Fruit fly (Drosophila melanogaster) whole organism, embryonic: ENCODE measurements around the gene Idh3b.
A peak's percentile ranks its signal among the peaks of the same experiment; 100 is the strongest.

Experiments
- Bdp1 ChIP-seq: fragments of 200-800 bp; sonication (Bioruptor generic); optimal IDR thresholded peaks from 3 replicates; lab custom pipeline; 2016; ENCODE audit warnings: missing biosample characterization, missing genetic modification characterization
- CG10431 ChIP-seq: fragments of 200-800 bp; sonication (Bioruptor generic); optimal IDR thresholded peaks from 3 replicates; lab custom pipeline; 2018; ENCODE audit warnings: missing biosample characterization, mild to moderate bottlenecking, missing genetic modification characterization
- CG10565 ChIP-seq: fragments of 200-800 bp; sonication (Bioruptor generic); optimal IDR thresholded peaks from 3 replicates; lab custom pipeline; 2016; ENCODE audit warnings: missing biosample characterization, mild to moderate bottlenecking, missing genetic modification characterization
- CG12155 ChIP-seq: fragments of 200-800 bp; sonication (Bioruptor generic); optimal IDR thresholded peaks from 3 replicates; lab custom pipeline; 2016; ENCODE audit warnings: missing biosample characterization, missing genetic modification characterization
- CG12236 ChIP-seq: fragments of 200-800 bp; sonication (Bioruptor generic); optimal IDR thresholded peaks from 2 replicates; lab custom pipeline; 2016; ENCODE audit warnings: missing biosample characterization, missing genetic modification characterization
- CG12391 ChIP-seq: fragments of 200-800 bp; sonication (Bioruptor generic); optimal IDR thresholded peaks from 3 replicates; lab custom pipeline; 2018; ENCODE audit warnings: missing biosample characterization, mild to moderate bottlenecking, missing genetic modification characterization, moderate library complexity
- CG12942 ChIP-seq: fragments of 200-800 bp; sonication (Bioruptor generic); optimal IDR thresholded peaks from 3 replicates; lab custom pipeline; 2016; ENCODE audit warnings: missing biosample characterization, missing genetic modification characterization
- CG13287 ChIP-seq: fragments of 200-800 bp; sonication (Bioruptor generic); IDR thresholded peaks from 2 replicates; pipeline ENCODE4 v1.3.6; 2022; ENCODE audit warnings: missing biosample characterization, missing genetic modification characterization; ENCODE audit not compliant: partially characterized antibody
- CG14860 ChIP-seq: fragments of 200-800 bp; sonication (Bioruptor generic); IDR thresholded peaks from 3 replicates; pipeline ENCODE4 v1.3.6; 2022; ENCODE audit warnings: missing biosample characterization, missing genetic modification characterization; ENCODE audit not compliant: partially characterized antibody
- CG1602 ChIP-seq: fragments of 200-800 bp; sonication (Bioruptor generic); optimal IDR thresholded peaks from 3 replicates; lab custom pipeline; 2016; ENCODE audit warnings: missing biosample characterization, missing genetic modification characterization
- CG32532 ChIP-seq: fragments of 200-800 bp; sonication (Bioruptor generic); IDR thresholded peaks from 2 replicates; pipeline ENCODE4 v1.3.6; 2022; ENCODE audit warnings: missing biosample characterization, missing genetic modification characterization
- CG3995 ChIP-seq: fragments of 200-800 bp; sonication (Bioruptor generic); optimal IDR thresholded peaks from 3 replicates; lab custom pipeline; 2016; ENCODE audit warnings: missing biosample characterization, missing genetic modification characterization
- CG42726 ChIP-seq: fragments of 200-800 bp; sonication (Bioruptor generic); IDR thresholded peaks from 2 replicates; pipeline ENCODE4 v1.3.6; 2022; ENCODE audit warnings: missing biosample characterization, missing genetic modification characterization; ENCODE audit not compliant: partially characterized antibody
- CG5180 ChIP-seq: fragments of 200-800 bp; sonication (Bioruptor generic); optimal IDR thresholded peaks from 3 replicates; lab custom pipeline; 2017; ENCODE audit warnings: missing biosample characterization, missing genetic modification characterization, mild to moderate bottlenecking, moderate library complexity, missing genetic modification reagents
- CG5245 ChIP-seq: fragments of 200-800 bp; sonication (Bioruptor generic); optimal IDR thresholded peaks from 3 replicates; lab custom pipeline; 2016; ENCODE audit warnings: missing biosample characterization, missing genetic modification characterization
- CG5953 ChIP-seq: fragments of 200-800 bp; sonication (Bioruptor generic); IDR thresholded peaks from 2 replicates; pipeline ENCODE4 v1.3.6; 2022; ENCODE audit warnings: missing biosample characterization, missing genetic modification characterization
- CG6689 ChIP-seq: fragments of 200-800 bp; sonication (Bioruptor generic); IDR thresholded peaks from 2 replicates; pipeline ENCODE4 v1.3.6; 2022; ENCODE audit warnings: missing biosample characterization, missing genetic modification characterization
- CG7963 ChIP-seq: fragments of 200-800 bp; sonication (Bioruptor generic); IDR thresholded peaks from 3 replicates; pipeline ENCODE4 v1.3.6; 2022; ENCODE audit warnings: missing biosample characterization, missing genetic modification characterization; ENCODE audit not compliant: partially characterized antibody
- CG8944 ChIP-seq: fragments of 200-800 bp; sonication (Bioruptor generic); optimal IDR thresholded peaks from 3 replicates; lab custom pipeline; 2016; ENCODE audit warnings: missing biosample characterization, missing genetic modification characterization
- CHES-1-like ChIP-seq: fragments of 200-800 bp; sonication (Bioruptor generic); optimal IDR thresholded peaks from 2 replicates; lab custom pipeline; 2016; ENCODE audit warnings: missing biosample characterization, missing genetic modification characterization
- D19A ChIP-seq: fragments of 200-800 bp; optimal IDR thresholded peaks from 3 replicates; lab custom pipeline; 2019; ENCODE audit warnings: missing biosample characterization, mild to moderate bottlenecking, missing genetic modification characterization, moderate library complexity
- Doc3 ChIP-seq: fragments of 200-800 bp; sonication (Bioruptor generic); IDR thresholded peaks from 3 replicates; pipeline ENCODE4 v1.3.6; 2022; ENCODE audit warnings: missing biosample characterization, missing genetic modification characterization; ENCODE audit not compliant: partially characterized antibody
- Dref ChIP-seq: fragments of 200-800 bp; sonication (Bioruptor generic); IDR thresholded peaks from 2 replicates; pipeline ENCODE4 v1.3.6; 2022; ENCODE audit warnings: missing biosample characterization, missing genetic modification characterization
- Drgx ChIP-seq: fragments of 200-800 bp; sonication (Bioruptor generic); IDR thresholded peaks from 2 replicates; pipeline ENCODE4 v1.3.6; 2022; ENCODE audit warnings: missing biosample characterization, missing genetic modification characterization
- E2f2 ChIP-seq: fragments of 200-800 bp; sonication (Bioruptor generic); IDR thresholded peaks from 2 replicates; pipeline ENCODE4 v1.3.6; 2022; ENCODE audit warnings: missing biosample characterization, missing genetic modification characterization
- HHEX ChIP-seq: fragments of 200-800 bp; sonication (Bioruptor generic); optimal IDR thresholded peaks from 3 replicates; lab custom pipeline; 2017; ENCODE audit warnings: missing biosample characterization, mild to moderate bottlenecking, missing genetic modification characterization, missing genetic modification reagents
- Hmx ChIP-seq: fragments of 200-800 bp; sonication (Bioruptor generic); optimal IDR thresholded peaks from 2 replicates; lab custom pipeline; 2016; ENCODE audit warnings: missing biosample characterization, missing genetic modification characterization
- Lim3 ChIP-seq: fragments of 200-800 bp; sonication (Bioruptor generic); IDR thresholded peaks from 2 replicates; pipeline ENCODE4 v1.3.6; 2022; ENCODE audit warnings: missing biosample characterization, missing genetic modification characterization
- Nf-YA ChIP-seq: fragments of 200-800 bp; sonication (Bioruptor generic); IDR thresholded peaks from 2 replicates; pipeline ENCODE4 v1.3.6; 2022; ENCODE audit warnings: missing biosample characterization, missing genetic modification characterization
- Nf-YB ChIP-seq: fragments of 200-800 bp; sonication (Bioruptor generic); optimal IDR thresholded peaks from 3 replicates; lab custom pipeline; 2019; ENCODE audit warnings: missing biosample characterization, mild to moderate bottlenecking, missing genetic modification characterization, moderate library complexity
- Opbp ChIP-seq: fragments of 200-800 bp; sonication (Bioruptor generic); IDR thresholded peaks from 3 replicates; pipeline ENCODE4 v1.3.6; 2022; ENCODE audit warnings: missing biosample characterization, missing genetic modification characterization; ENCODE audit not compliant: partially characterized antibody
- Xrp1 ChIP-seq: fragments of 200-800 bp; sonication (Bioruptor generic); IDR thresholded peaks from 2 replicates; pipeline ENCODE4 v1.3.6; 2022; ENCODE audit warnings: missing biosample characterization, missing genetic modification characterization
- YL-1 ChIP-seq: fragments of 200-800 bp; sonication (Bioruptor generic); optimal IDR thresholded peaks from 3 replicates; lab custom pipeline; 2017; ENCODE audit warnings: missing biosample characterization, mild to moderate bottlenecking, missing genetic modification characterization
- btn ChIP-seq: fragments of 200-800 bp; sonication (Bioruptor generic); optimal IDR thresholded peaks from 2 replicates; lab custom pipeline; 2016; ENCODE audit warnings: missing biosample characterization, missing genetic modification characterization
- cad ChIP-seq: fragments of >200 bp; optimal IDR thresholded peaks from 2 replicates; lab custom pipeline; 2017; ENCODE audit warnings: missing biosample characterization, missing genetic modification characterization
- caup ChIP-seq: fragments of 200-800 bp; sonication (Bioruptor generic); optimal IDR thresholded peaks from 3 replicates; lab custom pipeline; 2017; ENCODE audit warnings: missing biosample characterization, mild to moderate bottlenecking, missing genetic modification characterization, moderate library complexity; ENCODE audit not compliant: severe bottlenecking
- chm ChIP-seq: fragments of 200-800 bp; sonication (Bioruptor generic); IDR thresholded peaks from 2 replicates; pipeline ENCODE4 v1.3.6; 2022; ENCODE audit warnings: missing biosample characterization, missing genetic modification characterization
- dan ChIP-seq: fragments of 200-800 bp; sonication (Bioruptor generic); IDR thresholded peaks from 2 replicates; pipeline ENCODE4 v1.3.6; 2022; ENCODE audit warnings: missing biosample characterization, missing genetic modification characterization
- dm ChIP-seq: fragments of 200-800 bp; sonication (Bioruptor generic); optimal IDR thresholded peaks from 3 replicates; lab custom pipeline; 2016; ENCODE audit warnings: missing biosample characterization, missing genetic modification characterization
- dmrt99B ChIP-seq: fragments of 200-800 bp; sonication (Bioruptor generic); optimal IDR thresholded peaks from 2 replicates; lab custom pipeline; 2018; ENCODE audit warnings: missing biosample characterization, mild to moderate bottlenecking, missing genetic modification characterization, moderate library complexity
- exex ChIP-seq: fragments of 200-800 bp; sonication (Bioruptor generic); optimal IDR thresholded peaks from 4 replicates; lab custom pipeline; 2018; ENCODE audit warnings: missing biosample characterization, mild to moderate bottlenecking, missing genetic modification characterization, moderate library complexity
- gcm2 ChIP-seq: fragments of 200-800 bp; sonication (Bioruptor generic); optimal IDR thresholded peaks from 2 replicates; lab custom pipeline; 2016; ENCODE audit warnings: missing biosample characterization, missing genetic modification characterization
- gsb ChIP-seq: fragments of 200-800 bp; sonication (Bioruptor generic); IDR thresholded peaks from 2 replicates; pipeline ENCODE4 v1.3.6; 2022; ENCODE audit warnings: missing biosample characterization, missing genetic modification characterization
- ham ChIP-seq: fragments of 200-800 bp; sonication (Bioruptor generic); IDR thresholded peaks from 2 replicates; pipeline ENCODE4 v1.3.6; 2022; ENCODE audit warnings: missing biosample characterization, missing genetic modification characterization
- mam ChIP-seq: fragments of 200-800 bp; sonication (Bioruptor generic); optimal IDR thresholded peaks from 3 replicates; lab custom pipeline; 2016; ENCODE audit warnings: missing biosample characterization, missing genetic modification characterization
- p53 ChIP-seq: fragments of 200-800 bp; sonication (Bioruptor generic); optimal IDR thresholded peaks from 2 replicates; lab custom pipeline; 2016; ENCODE audit warnings: missing biosample characterization, missing genetic modification characterization
- pros ChIP-seq: fragments of 200-800 bp; sonication (Bioruptor generic); optimal IDR thresholded peaks from 3 replicates; lab custom pipeline; 2019; ENCODE audit warnings: missing biosample characterization, mild to moderate bottlenecking, missing genetic modification characterization, moderate library complexity
- salm ChIP-seq: fragments of 200-800 bp; sonication (Bioruptor generic); optimal IDR thresholded peaks from 2 replicates; lab custom pipeline; 2018; ENCODE audit warnings: missing biosample characterization, mild to moderate bottlenecking, missing genetic modification characterization
- slp2 ChIP-seq: fragments of 200-800 bp; sonication (Bioruptor generic); optimal IDR thresholded peaks from 2 replicates; lab custom pipeline; 2016; ENCODE audit warnings: missing biosample characterization, missing genetic modification characterization
- zf30C ChIP-seq: fragments of 200-800 bp; sonication (Bioruptor generic); optimal IDR thresholded peaks from 3 replicates; lab custom pipeline; 2018; ENCODE audit warnings: missing biosample characterization, mild to moderate bottlenecking, missing genetic modification characterization

Gene Idh3b

DNA sequence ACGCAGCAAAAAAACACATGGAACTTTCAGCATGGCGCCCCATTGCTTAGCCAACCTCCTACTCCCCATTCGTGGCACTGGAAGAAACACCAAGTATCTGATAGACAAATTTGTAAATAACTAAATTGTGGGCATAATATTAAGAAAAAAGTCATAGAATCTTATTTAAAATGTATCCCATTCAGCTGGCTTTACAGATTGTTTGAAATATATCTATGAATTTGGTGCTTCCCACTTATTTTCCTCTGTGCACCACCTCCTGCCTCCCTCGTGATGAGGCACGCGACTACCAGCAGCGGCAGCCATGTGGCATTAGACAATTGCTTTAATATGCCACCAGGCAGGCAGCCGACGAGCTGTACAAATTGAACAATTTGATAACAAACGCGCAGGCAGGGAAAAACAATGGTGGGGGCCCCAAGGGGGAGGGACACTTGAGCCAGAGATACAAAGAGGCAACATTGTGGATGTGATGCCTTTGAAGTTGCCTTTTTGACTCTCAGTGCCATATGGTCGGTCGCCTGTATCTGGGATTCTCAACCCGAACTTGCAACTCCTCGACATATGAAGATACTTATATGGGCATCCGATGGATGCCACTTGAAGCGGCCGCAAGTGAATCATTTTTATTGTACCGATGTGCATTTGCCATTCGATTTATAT is 30.1 kb upstream of the Idh3b start (continued):
- peak; percentile 79 for TF ChIP-seq CG5953
- peak; percentile 52 for TF ChIP-seq Bdp1 (GFP tag; lab: Kevin White, UChicago)
- TF ChIP-seq Xrp1 (GFP tag; lab: Robert Waterston, UW): peak; percentile 86
- TF ChIP-seq Doc3 (GFP tag; lab: Robert Waterston, UW): no peak
- TF ChIP-seq Nf-YB: peak; percentile 21
- TF ChIP-seq E2f2 (GFP tag; lab: Robert Waterston, UW): peak; percentile 56
- TF ChIP-seq dmrt99B (tag; lab: Kevin White, UChicago): peak; percentile 87
- peak; percentile 65 for TF ChIP-seq CG8944 (GFP tag; lab: Kevin White, UChicago)
- no peak for TF ChIP-seq YL-1 (GFP tag; lab: Kevin White, UChicago)
- peak; percentile 68 for TF ChIP-seq slp2 (GFP tag; lab: Kevin White, UChicago)
- no peak for TF ChIP-seq p53 (GFP tag; lab: Kevin White, UChicago)
- peak; percentile 6 for TF ChIP-seq gcm2 (GFP tag; lab: Kevin White, UChicago)
- peak; percentile 59 for TF ChIP-seq CG5180 (GFP tag; lab: Kevin White, UChicago)
- TF ChIP-seq CG10565 (GFP tag; lab: Kevin White, UChicago): peak; percentile 2
- TF ChIP-seq CG12391: peak; percentile 84
- peak; percentile 14; the same call in 1 of the 3 replicates for TF ChIP-seq Opbp (GFP tag; lab: Robert Waterston, UW)
- TF ChIP-seq CG6689: peak; percentile 84
- peak; percentile 84 for TF ChIP-seq HHEX (GFP tag; lab: Kevin White, UChicago)
- no peak for TF ChIP-seq Hmx
- peak; percentile 85 for TF ChIP-seq Drgx
- peak; percentile 67 for TF ChIP-seq CG1602 (GFP tag; lab: Kevin White, UChicago)
- TF ChIP-seq dan: no peak
- peak; percentile 87 for TF ChIP-seq CG32532 (GFP tag; lab: Robert Waterston, UW)
- TF ChIP-seq ham: peak; percentile 26; the same call in 1 of the 2 replicates
- no peak for TF ChIP-seq cad (GFP tag; lab: Kevin White, UChicago)
- TF ChIP-seq CG5245 (GFP tag; lab: Kevin White, UChicago): peak; percentile 62
- peak; percentile 8 for TF ChIP-seq pros (GFP tag; lab: Kevin White, UChicago)
- peak; percentile 66 for TF ChIP-seq CG12236
- TF ChIP-seq Dref (GFP tag; lab: Robert Waterston, UW): no peak
- TF ChIP-seq CG14860 (GFP tag; lab: Robert Waterston, UW): no peak
- TF ChIP-seq CHES-1-like (GFP tag; lab: Kevin White, UChicago): peak; percentile 68
- TF ChIP-seq CG42726 (GFP tag; lab: Robert Waterston, UW): no peak
- TF ChIP-seq exex (tag; lab: Kevin White, UChicago): peak; percentile 38
- TF ChIP-seq dm (GFP tag; lab: Kevin White, UChicago): peak; percentile 64
- peak; percentile 79 for TF ChIP-seq caup (GFP tag; lab: Kevin White, UChicago)
- peak; percentile 60 for TF ChIP-seq Nf-YA (GFP tag; lab: Robert Waterston, UW)
- TF ChIP-seq CG7963 (GFP tag; lab: Robert Waterston, UW): no peak
- TF ChIP-seq salm: peak; percentile 72
- peak; percentile 58 for TF ChIP-seq CG12942 (GFP tag; lab: Kevin White, UChicago)
- TF ChIP-seq CG10431 (GFP tag; lab: Kevin White, UChicago): peak; percentile 13
- no peak for TF ChIP-seq CG3995 (GFP tag; lab: Kevin White, UChicago)
- TF ChIP-seq mam (GFP tag; lab: Kevin White, UChicago): peak; percentile 77
- TF ChIP-seq CG13287 (GFP tag; lab: Robert Waterston, UW): no peak
- TF ChIP-seq chm: peak; percentile 88
- peak; percentile 73 for TF ChIP-seq D19A (tag; lab: Kevin White, UChicago)
- TF ChIP-seq zf30C: peak; percentile 75
- peak; percentile 30 for TF ChIP-seq btn (GFP tag; lab: Kevin White, UChicago)
- TF ChIP-seq CG12155 (GFP tag; lab: Kevin White, UChicago): peak; percentile 66
- TF ChIP-seq gsb: peak; percentile 58
- 0 out of 2 replicates have a peak, but pooled peaks have one; percentile 27 for TF ChIP-seq Lim3 (GFP tag; lab: Robert Waterston, UW)
